Worm (Caenorhabditis elegans) whole organism, L4 larva: ENCODE data around the gene ceh-36.

Experiments
- D1046.2 ChIP-seq: fragments of 200-800 bp; sonication (Bioruptor generic); IDR thresholded peaks from 2 replicates; pipeline ENCODE4 v1.3.6; 2022; ENCODE audit warnings: missing genetic modification characterization, missing compliant biosample characterization
- F10B5.3 ChIP-seq: sonication (generic microtip); optimal IDR thresholded peaks from 2 replicates; lab custom pipeline; 2016; ENCODE audit warnings: mild to moderate bottlenecking, missing genetic modification characterization, missing compliant biosample characterization
- F26F4.8 ChIP-seq: fragments of 200-800 bp; sonication (Bioruptor generic); conservative IDR thresholded peaks from 2 replicates; pipeline ENCODE4 v1.3.6; 2022; ENCODE audit warnings: missing genetic modification characterization, missing compliant biosample characterization
- F49E8.2 ChIP-seq: sonication (generic microtip); optimal IDR thresholded peaks from 2 replicates; lab custom pipeline; 2016; ENCODE audit warnings: missing compliant biosample characterization, mild to moderate bottlenecking, missing genetic modification characterization, borderline replicate concordance
- T26A8.4 ChIP-seq: fragments of 200-800 bp; sonication (Bioruptor generic); IDR thresholded peaks from 2 replicates; pipeline ENCODE4 v1.3.6; 2022; ENCODE audit warnings: missing genetic modification characterization, missing compliant biosample characterization
- Y48G9A.11 ChIP-seq: fragments of 200-800 bp; sonication (Bioruptor generic); IDR thresholded peaks from 2 replicates; pipeline ENCODE4 v1.3.6; 2022; ENCODE audit warnings: missing genetic modification reagents, missing genetic modification characterization, missing compliant biosample characterization
- Y5F2A.4 ChIP-seq: fragments of 200-800 bp; sonication (Bioruptor generic); optimal IDR thresholded peaks from 2 replicates; lab custom pipeline; 2018; ENCODE audit warnings: mild to moderate bottlenecking, missing genetic modification characterization, missing compliant biosample characterization
- ZK337.2 ChIP-seq: fragments of 200-800 bp; sonication (Bioruptor generic); IDR thresholded peaks from 2 replicates; pipeline ENCODE4 v1.3.6; 2022; ENCODE audit warnings: missing genetic modification reagents, missing genetic modification characterization, missing compliant biosample characterization
- aha-1 ChIP-seq: fragments of 150-350 bp; peaks from one replicate; lab custom pipeline; 2014; ENCODE audit warnings: missing biosample characterization, missing genetic modification characterization
- attf-4 ChIP-seq: sonication (generic microtip); optimal IDR thresholded peaks from 3 replicates; lab custom pipeline; 2017; ENCODE audit warnings: missing biosample characterization, missing genetic modification characterization
- ceh-28 ChIP-seq: fragments of 150-350 bp; optimal IDR thresholded peaks from 2 replicates; lab custom pipeline; 2014; ENCODE audit warnings: missing biosample characterization, missing genetic modification reagents, missing genetic modification characterization
- ceh-62 ChIP-seq: sonication (generic microtip); optimal IDR thresholded peaks from 2 replicates; lab custom pipeline; 2017; ENCODE audit warnings: missing biosample characterization, missing genetic modification characterization
- ceh-82 ChIP-seq: sonication (generic microtip); optimal IDR thresholded peaks from 2 replicates; lab custom pipeline; 2017; ENCODE audit warnings: missing biosample characterization, missing genetic modification characterization
- cey-2 ChIP-seq: sonication (generic microtip); optimal IDR thresholded peaks from 3 replicates; lab custom pipeline; 2017; ENCODE audit warnings: missing genetic modification characterization, mild to moderate bottlenecking, missing compliant biosample characterization, antibody characterized with exemption, borderline replicate concordance; ENCODE audit not compliant: insufficient read depth
- ctbp-1 ChIP-seq: fragments of 200-800 bp; sonication (Bioruptor generic); IDR thresholded peaks from 2 replicates; pipeline ENCODE4 v1.3.6; 2022; ENCODE audit warnings: missing genetic modification reagents, missing genetic modification characterization, missing compliant biosample characterization
- daf-16 ChIP-seq, 3 experiments: sonication (generic microtip); optimal IDR thresholded peaks; 2 replicates each; lab custom pipeline; 2016 to 2017; ENCODE audit warnings: missing genetic modification characterization in 3 of 3, missing genetic modification reagents in 3 of 3, mild to moderate bottlenecking in 2 of 3, missing compliant biosample characterization in 2 of 3, missing biosample characterization in 1 of 3, moderate library complexity in 1 of 3
- daf-8 ChIP-seq: fragments of 200-800 bp; sonication (Bioruptor generic); IDR thresholded peaks from 2 replicates; pipeline ENCODE4 v1.3.6; 2022; ENCODE audit warnings: missing genetic modification characterization, missing compliant biosample characterization
- dmd-6 ChIP-seq: fragments of 200-800 bp; sonication (Bioruptor generic); IDR thresholded peaks from 2 replicates; pipeline ENCODE4 v1.3.6; 2022; ENCODE audit warnings: missing genetic modification reagents, missing genetic modification characterization, missing compliant biosample characterization
- dmd-9 ChIP-seq: fragments of 200-800 bp; sonication (Bioruptor generic); IDR thresholded peaks from 2 replicates; pipeline ENCODE4 v1.3.6; 2022; ENCODE audit warnings: missing genetic modification reagents, missing genetic modification characterization, missing compliant biosample characterization
- dve-1 ChIP-seq: sonication (generic microtip); optimal IDR thresholded peaks from 2 replicates; lab custom pipeline; 2017; ENCODE audit warnings: antibody characterized with exemption, mild to moderate bottlenecking, missing genetic modification characterization, missing compliant biosample characterization; ENCODE audit not compliant: insufficient read depth
- egl-27 ChIP-seq: sonication (generic microtip); optimal IDR thresholded peaks from 3 replicates; lab custom pipeline; 2017; ENCODE audit warnings: missing biosample characterization, missing genetic modification reagents, missing genetic modification characterization
- egl-43 ChIP-seq: fragments of 200-800 bp; sonication (Bioruptor generic); IDR thresholded peaks from 2 replicates; pipeline ENCODE4 v1.3.6; 2022; ENCODE audit warnings: missing genetic modification reagents, missing genetic modification characterization, missing compliant biosample characterization
- gei-8 ChIP-seq: fragments of 200-800 bp; sonication (Bioruptor generic); optimal IDR thresholded peaks from 2 replicates; lab custom pipeline; 2018; ENCODE audit warnings: mild to moderate bottlenecking, missing genetic modification characterization, missing compliant biosample characterization
- lin-15B ChIP-seq: fragments of 150-350 bp; sonication (generic microtip); optimal IDR thresholded peaks from 3 replicates; lab custom pipeline; 2014; ENCODE audit warnings: missing biosample characterization, missing genetic modification characterization
- lin-38 ChIP-seq: fragments of 200-800 bp; sonication (Bioruptor generic); IDR thresholded peaks from 2 replicates; pipeline ENCODE4 v1.3.6; 2022; ENCODE audit warnings: missing genetic modification reagents, missing genetic modification characterization, missing compliant biosample characterization
- lsy-2 ChIP-seq, 2 experiments: fragments of 150-350 bp in 1 of 2; sonication (generic microtip) in 1 of 2; optimal IDR thresholded peaks; 2 replicates each; lab custom pipeline; 2014 to 2017; ENCODE audit warnings: missing biosample characterization in 2 of 2, missing genetic modification characterization in 2 of 2
- madf-5 ChIP-seq, 2 experiments: fragments of 200-800 bp; sonication (Bioruptor generic); IDR thresholded peaks; 2 replicates each; pipeline ENCODE4 v1.3.6; 2022; ENCODE audit warnings: missing compliant biosample characterization in 2 of 2, missing genetic modification characterization in 2 of 2
- mdt-29 ChIP-seq: fragments of 200-800 bp; sonication (Bioruptor generic); IDR thresholded peaks from 2 replicates; pipeline ENCODE4 v1.3.6; 2022; ENCODE audit warnings: missing genetic modification reagents, missing genetic modification characterization, missing compliant biosample characterization
- mep-1 ChIP-seq: fragments of 150-350 bp; sonication (generic microtip); optimal IDR thresholded peaks from 3 replicates; lab custom pipeline; 2014; ENCODE audit warnings: missing biosample characterization, missing genetic modification characterization
- mes-2 ChIP-seq: sonication (generic microtip); optimal IDR thresholded peaks from 2 replicates; lab custom pipeline; 2016; ENCODE audit warnings: missing genotype, mild to moderate bottlenecking, missing genetic modification characterization, missing compliant biosample characterization; ENCODE audit not compliant: poor library complexity, severe bottlenecking
- nhr-10 ChIP-seq: fragments of 150-350 bp; optimal IDR thresholded peaks from 2 replicates; lab custom pipeline; 2014; ENCODE audit warnings: missing biosample characterization, missing genetic modification characterization
- nhr-102 ChIP-seq: sonication (generic microtip); optimal IDR thresholded peaks from 2 replicates; lab custom pipeline; 2016; ENCODE audit warnings: mild to moderate bottlenecking, missing genetic modification characterization, moderate library complexity, missing compliant biosample characterization
- nhr-11 ChIP-seq: fragments of 150-350 bp; optimal IDR thresholded peaks from 2 replicates; lab custom pipeline; 2014; ENCODE audit warnings: missing biosample characterization, missing genetic modification characterization
- nhr-111 ChIP-seq: fragments of 200-800 bp; sonication (Bioruptor generic); optimal IDR thresholded peaks from 2 replicates; lab custom pipeline; 2018; ENCODE audit warnings: mild to moderate bottlenecking, missing genetic modification characterization, missing compliant biosample characterization
- nhr-237 ChIP-seq: sonication (generic microtip); optimal IDR thresholded peaks from 2 replicates; lab custom pipeline; 2017; ENCODE audit warnings: missing biosample characterization, missing genetic modification characterization
- nhr-6 ChIP-seq: fragments of 150-350 bp; optimal IDR thresholded peaks from 2 replicates; lab custom pipeline; 2014; ENCODE audit warnings: missing biosample characterization, missing genetic modification characterization
- nhr-76 ChIP-seq: fragments of 150-350 bp; optimal IDR thresholded peaks from 2 replicates; lab custom pipeline; 2014; ENCODE audit warnings: missing biosample characterization, missing genetic modification characterization
- nhr-77 ChIP-seq: fragments of 150-350 bp; optimal IDR thresholded peaks from 2 replicates; lab custom pipeline; 2014; ENCODE audit warnings: missing biosample characterization, missing genetic modification characterization
- rbr-2 ChIP-seq: sonication (generic microtip); optimal IDR thresholded peaks from 2 replicates; lab custom pipeline; 2016; ENCODE audit warnings: missing genotype, missing genetic modification characterization, missing compliant biosample characterization
- saeg-2 ChIP-seq: fragments of 200-800 bp; sonication (Bioruptor generic); IDR thresholded peaks from 2 replicates; pipeline ENCODE4 v1.3.6; 2022; ENCODE audit warnings: missing genetic modification reagents, missing genetic modification characterization, missing compliant biosample characterization
- set-16 ChIP-seq: fragments of 200-800 bp; sonication (Bioruptor generic); IDR thresholded peaks from 2 replicates; pipeline ENCODE4 v1.3.6; 2022; ENCODE audit warnings: missing genetic modification reagents, missing genetic modification characterization, missing compliant biosample characterization
- skn-1 ChIP-seq: fragments of 150-350 bp; optimal IDR thresholded peaks from 2 replicates; lab custom pipeline; 2014; ENCODE audit warnings: missing biosample characterization, missing genetic modification characterization
- snpc-1.2 ChIP-seq: fragments of 200-800 bp; sonication (Bioruptor generic); IDR thresholded peaks from 2 replicates; pipeline ENCODE4 v1.3.6; 2022; ENCODE audit warnings: missing genetic modification reagents, missing genetic modification characterization, missing compliant biosample characterization
- unc-39 ChIP-seq: sonication (generic microtip); optimal IDR thresholded peaks from 2 replicates; lab custom pipeline; 2017; ENCODE audit warnings: missing biosample characterization, missing genetic modification characterization
- unc-62 ChIP-seq, 3 experiments: fragments of 150-350 bp in 1 of 3; sonication (generic microtip); optimal IDR thresholded peaks in 2 of 3; peaks in 1 of 3; 1 replicate in 1 of 3; 2 replicates in 2 of 3; lab custom pipeline; 2014 to 2017; ENCODE audit warnings: missing biosample characterization in 3 of 3, missing genetic modification characterization in 3 of 3, missing genetic modification reagents in 3 of 3, missing genotype in 1 of 3
- vab-7 ChIP-seq: fragments of 200-800 bp; sonication (Bioruptor generic); IDR thresholded peaks from 2 replicates; pipeline ENCODE4 v1.3.6; 2022; ENCODE audit warnings: missing genetic modification reagents, missing genetic modification characterization, missing compliant biosample characterization
- ztf-7 ChIP-seq: fragments of 150-350 bp; optimal IDR thresholded peaks from 2 replicates; lab custom pipeline; 2014; ENCODE audit warnings: missing biosample characterization, missing genetic modification characterization

Gene ceh-36

ce11 chrX:14169569-14170031 is 16.8 kb downstream of the ceh-36 start, which contains the start of gene sym-4 (continued):
- peak; percentile 72 for TF ChIP-seq nhr-76 (tag; lab: Kevin White, UChicago)
- TF ChIP-seq ceh-82 (tag; lab: Kevin White, UChicago), result no peak
- TF ChIP-seq lsy-2 (tag; optimal IDR thresholded peaks at IDR 0.05; lab: Kevin White, UChicago), result peak; percentile 76 to 91
- TF ChIP-seq ceh-28 (tag; lab: Kevin White, UChicago), result peak; percentile 65
- peak; percentile 96 for TF ChIP-seq nhr-11 (tag; lab: Kevin White, UChicago)
- no peak for TF ChIP-seq ZK337.2 (GFP tag; lab: Robert Waterston, UW)
- TF ChIP-seq rbr-2 (tag; lab: Kevin White, UChicago), result peak; percentile 89
- peak; percentile 82 for TF ChIP-seq mes-2 (tag; lab: Kevin White, UChicago)
- TF ChIP-seq F10B5.3, result no peak
- TF ChIP-seq egl-27 (tag; lab: Kevin White, UChicago), result no peak
- TF ChIP-seq gei-8 (GFP tag; lab: Kevin White, UChicago), result no peak
- no peak for TF ChIP-seq Y5F2A.4
- peak; percentile 83 for TF ChIP-seq ctbp-1 (GFP tag; lab: Robert Waterston, UW)
- no peak for TF ChIP-seq lin-15B (tag; lab: Kevin White, UChicago)
- no peak for TF ChIP-seq Y48G9A.11
- TF ChIP-seq daf-8 (GFP tag; lab: Robert Waterston, UW), result no peak
- peak; percentile 78 for TF ChIP-seq mdt-29 (GFP tag; lab: Robert Waterston, UW)
- no peak for TF ChIP-seq ceh-62 (tag; lab: Kevin White, UChicago)
- TF ChIP-seq dmd-6 (GFP tag; lab: Robert Waterston, UW), result peak; percentile 96
- peak; percentile 32 for TF ChIP-seq nhr-237 (tag; lab: Kevin White, UChicago)

DNA sequence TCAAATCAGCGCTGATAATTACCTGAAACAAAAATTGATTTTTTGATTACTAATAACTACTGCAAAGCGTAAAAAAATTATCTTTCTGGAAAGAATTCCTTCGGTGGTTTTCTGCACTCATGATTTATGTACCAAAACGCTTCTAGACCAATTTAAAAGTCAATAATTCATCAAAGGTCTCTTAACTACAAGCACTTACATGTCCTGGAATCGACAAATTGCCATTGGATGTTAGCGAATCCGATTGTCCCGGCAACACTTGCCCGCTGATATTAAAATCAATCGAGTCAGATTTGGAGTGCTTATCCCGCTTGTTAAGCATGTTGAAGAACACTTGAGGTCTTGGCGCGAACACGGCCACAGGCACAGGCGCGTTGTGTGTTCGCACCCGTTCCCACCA is 21.2 kb downstream of the ceh-36 start:
- TF ChIP-seq T26A8.4 (no peak), set-16 (GFP tag; lab: Robert Waterston, UW) (no peak), lin-38 (GFP tag; lab: Robert Waterston, UW) (no peak), F10B5.3 (no peak), aha-1 (peak; percentile 70), nhr-77 (tag; lab: Kevin White, UChicago) (no peak), nhr-10 (tag; lab: Kevin White, UChicago) (no peak), saeg-2 (GFP tag; lab: Robert Waterston, UW) (no peak), dmd-9 (GFP tag; lab: Robert Waterston, UW) (no peak), mdt-29 (GFP tag; lab: Robert Waterston, UW) (no peak), snpc-1.2 (GFP tag; lab: Robert Waterston, UW) (0 out of 2 replicates have a peak, but pooled peaks have one; percentile 19), unc-62 (GFP tag; optimal IDR thresholded peaks at IDR 0.05 in 1 of 2; lab: Kevin White, UChicago) (peak in 1 of 2 experiments; percentile 60), unc-62 (tag; optimal IDR thresholded peaks at IDR 0.05; lab: Kevin White, UChicago) (no peak), F49E8.2 (tag; lab: Kevin White, UChicago) (no peak), ztf-7 (tag; lab: Kevin White, UChicago) (no peak)
- TF ChIP-seq, all 104 proteins: peak for 3

- 0 out of 2 replicates have a peak, but pooled peaks have one; percentile 11 for TF ChIP-seq dmd-6 (GFP tag; lab: Robert Waterston, UW)
- no peak for TF ChIP-seq nhr-6 (tag; lab: Kevin White, UChicago)
- TF ChIP-seq skn-1 (tag; lab: Kevin White, UChicago), result no peak
- TF ChIP-seq D1046.2 (GFP tag; lab: Robert Waterston, UW), result no peak
- TF ChIP-seq unc-39 (tag; lab: Kevin White, UChicago), result no peak
- TF ChIP-seq set-16 (GFP tag; lab: Robert Waterston, UW), result no peak
- TF ChIP-seq attf-4 (tag; lab: Kevin White, UChicago), result no peak
- peak; percentile 9 for TF ChIP-seq nhr-111 (GFP tag; lab: Kevin White, UChicago)
- TF ChIP-seq vab-7 (GFP tag; lab: Robert Waterston, UW), result no peak
- TF ChIP-seq mep-1 (tag; lab: Kevin White, UChicago), result no peak
- 0 out of 2 replicates have a peak, but pooled peaks have one; percentile 42 for TF ChIP-seq egl-43 (GFP tag; lab: Robert Waterston, UW)
- TF ChIP-seq dve-1 (tag; lab: Kevin White, UChicago), result no peak
- TF ChIP-seq F49E8.2 (tag; lab: Kevin White, UChicago), result no peak
- TF ChIP-seq madf-5 (GFP tag; IDR thresholded peaks at IDR 0.05; lab: Robert Waterston, UW), result no peak
- TF ChIP-seq nhr-237 (tag; lab: Kevin White, UChicago), result no peak
- no peak for TF ChIP-seq cey-2 (tag; lab: Kevin White, UChicago)
- no peak for TF ChIP-seq daf-16 (GFP tag; optimal IDR thresholded peaks at IDR 0.05; lab: Kevin White, UChicago)
- no peak for TF ChIP-seq daf-16 (tag; optimal IDR thresholded peaks at IDR 0.05; lab: Kevin White, UChicago)
- no peak for TF ChIP-seq F26F4.8
- TF ChIP-seq nhr-102 (tag; lab: Kevin White, UChicago), result peak; percentile 17
- TF ChIP-seq aha-1, result peak; percentile 26
Measured at ce11 chrX:14164234-14164633, 22.1 kb downstream of the ceh-36 start, which contains the start of gene vha-20. vha-20 (minus strand) TSS chrX:14164506.
